Worm (Caenorhabditis elegans): ENCODE measurements around the gene T06E6.10.

T06E6.10 gene

ce11 chrV:15417822-15418221 lies at the start of gene T06E6.10:
Gene T06E6.10, plus strand, starts transcription at chrV:15418122.
- TF ChIP-seq ztf-11 (tag; optimal IDR thresholded peaks at IDR 0.05) (no peak), aha-1 (tag) (no peak), fos-1 (tag; optimal IDR thresholded peaks at IDR 0.05) (no peak)

ce11 chrV:15369707-15370106 lies 48.2 kb upstream of the T06E6.10 start, which contains the start of gene nhr-269:
Gene nhr-269, minus strand, starts transcription at chrV:15369807.
- TF ChIP-seq ceh-62 (tag; optimal IDR thresholded peaks at IDR 0.05) (no peak), snpc-4 (tag; optimal IDR thresholded peaks at IDR 0.05) (no peak), nhr-42 (GFP tag; IDR thresholded peaks at IDR 0.05) (no peak), lim-7 (GFP tag; IDR thresholded peaks at IDR 0.05) (no peak), nhr-6 (tag; optimal IDR thresholded peaks at IDR 0.05) (no peak), saeg-2 (GFP tag; IDR thresholded peaks at IDR 0.05) (no peak), lin-39 (tag; optimal IDR thresholded peaks at IDR 0.05) (no peak), zip-11 (GFP tag; IDR thresholded peaks at IDR 0.05) (no peak), F10B5.3 (tag; optimal IDR thresholded peaks at IDR 0.05) (no peak), unc-62 (GFP tag; optimal IDR thresholded peaks at IDR 0.05 in 1 of 2) (no peak), unc-62 (tag; optimal IDR thresholded peaks at IDR 0.05) (no peak), nhr-102 (tag; optimal IDR thresholded peaks at IDR 0.05) (no peak), rbr-2 (tag; optimal IDR thresholded peaks at IDR 0.05) (no peak), lin-15B (tag; optimal IDR thresholded peaks at IDR 0.05) (no peak), attf-4 (tag; optimal IDR thresholded peaks at IDR 0.05) (no peak), zfp-2 (tag; optimal IDR thresholded peaks at IDR 0.05) (no peak), daf-16 (GFP tag; optimal IDR thresholded peaks at IDR 0.05) (no peak), daf-16 (tag; optimal IDR thresholded peaks at IDR 0.05) (no peak), aha-1 (tag) (no peak), T20F7.1 (GFP tag; optimal IDR thresholded peaks at IDR 0.05) (no peak), nhr-77 (tag; optimal IDR thresholded peaks at IDR 0.05) (no peak)

ce11 chrV:15376223-15376622 lies 41.7 kb upstream of the T06E6.10 start, which contains the start of gene srh-52:
Gene srh-52, minus strand, starts transcription at chrV:15376323.
- TF ChIP-seq set-16 (GFP tag; IDR thresholded peaks at IDR 0.05) (no peak), mep-1 (tag; optimal IDR thresholded peaks at IDR 0.05) (no peak), hlh-11 (tag; optimal IDR thresholded peaks at IDR 0.05) (no peak), pqm-1 (tag; optimal IDR thresholded peaks at IDR 0.05) (no peak), lim-7 (GFP tag; IDR thresholded peaks at IDR 0.05) (no peak), T20F7.1 (GFP tag; optimal IDR thresholded peaks at IDR 0.05) (no peak), dmd-9 (GFP tag; IDR thresholded peaks at IDR 0.05) (no peak), D1046.2 (GFP tag; IDR thresholded peaks at IDR 0.05) (no peak), zip-2 (tag; optimal IDR thresholded peaks at IDR 0.05) (no peak), mdt-29 (GFP tag; IDR thresholded peaks at IDR 0.05) (no peak)

ce11 chrV:15377903-15378302 lies 40.0 kb upstream of the T06E6.10 start, which contains the start of gene srh-122:
Gene srh-122, minus strand, starts transcription at chrV:15378003.
- TF ChIP-seq snpc-1.2 (GFP tag; IDR thresholded peaks at IDR 0.05) (no peak), dmd-8 (GFP tag; IDR thresholded peaks at IDR 0.05) (no peak), daf-19 (GFP tag; conservative IDR thresholded peaks at IDR 0.05) (no peak), lir-3 (tag; optimal IDR thresholded peaks at IDR 0.05) (no peak), F10B5.3 (tag; optimal IDR thresholded peaks at IDR 0.05) (no peak), nhr-111 (GFP tag; optimal IDR thresholded peaks at IDR 0.05) (no peak), mxl-3 (GFP tag; optimal IDR thresholded peaks at IDR 0.05) (no peak), zip-2 (tag; optimal IDR thresholded peaks at IDR 0.05) (no peak), ceh-44 (GFP tag; IDR thresholded peaks at IDR 0.05) (no peak), ctbp-1 (GFP tag; IDR thresholded peaks at IDR 0.05) (no peak), fkh-10 (GFP tag; optimal IDR thresholded peaks at IDR 0.05) (no peak), ZK546.5 (tag; optimal IDR thresholded peaks at IDR 0.05) (no peak), zfp-3 (GFP tag; conservative IDR thresholded peaks at IDR 0.05) (no peak), nhr-11 (tag; optimal IDR thresholded peaks at IDR 0.05) (no peak), unc-39 (tag; optimal IDR thresholded peaks at IDR 0.05) (no peak), mdt-29 (GFP tag; IDR thresholded peaks at IDR 0.05) (no peak)
